Fruit fly (Drosophila melanogaster) whole organism, embryonic: ENCODE results near the gene RpS9.

Source experiments
- BEAF-32 ChIP-seq: fragments of 200-800 bp; sonication (Bioruptor generic); optimal IDR thresholded peaks from 3 replicates; lab custom pipeline; 2017; ENCODE audit warnings: missing biosample characterization, missing genetic modification characterization, mild to moderate bottlenecking, moderate library complexity, missing genetic modification reagents
- CG10209 ChIP-seq: fragments of 200-800 bp; sonication (Bioruptor generic); optimal IDR thresholded peaks from 3 replicates; lab custom pipeline; 2017; ENCODE audit warnings: missing biosample characterization, mild to moderate bottlenecking, missing genetic modification characterization, missing genetic modification reagents
- CG10366 ChIP-seq: fragments of 200-800 bp; sonication (Bioruptor generic); IDR thresholded peaks from 2 replicates; pipeline ENCODE4 v1.3.6; 2022; ENCODE audit warnings: missing biosample characterization, missing genetic modification characterization
- CG11085 ChIP-seq: fragments of 200-800 bp; sonication (Bioruptor generic); IDR thresholded peaks from 2 replicates; pipeline ENCODE4 v1.3.6; 2022; ENCODE audit warnings: missing biosample characterization, missing genetic modification characterization
- CG11696 ChIP-seq: fragments of 200-800 bp; sonication (Bioruptor generic); IDR thresholded peaks from 2 replicates; pipeline ENCODE4 v1.3.6; 2022; ENCODE audit warnings: missing biosample characterization, missing genetic modification characterization
- CG12391 ChIP-seq: fragments of 200-800 bp; sonication (Bioruptor generic); optimal IDR thresholded peaks from 3 replicates; lab custom pipeline; 2018; ENCODE audit warnings: missing biosample characterization, mild to moderate bottlenecking, missing genetic modification characterization, moderate library complexity
- CG12659 ChIP-seq: fragments of 200-800 bp; sonication (Bioruptor generic); optimal IDR thresholded peaks from 3 replicates; lab custom pipeline; 2017; ENCODE audit warnings: mild to moderate bottlenecking, missing biosample characterization, missing genetic modification reagents, missing genetic modification characterization
- CG12744 ChIP-seq: fragments of 200-800 bp; sonication (Bioruptor generic); optimal IDR thresholded peaks from 2 replicates; lab custom pipeline; 2016; ENCODE audit warnings: missing biosample characterization, missing genetic modification characterization
- CG14050 ChIP-seq: fragments of 200-800 bp; sonication (Bioruptor generic); IDR thresholded peaks from 3 replicates; pipeline ENCODE4 v1.3.6; 2022; ENCODE audit warnings: missing biosample characterization, missing genetic modification characterization
- CG15696 ChIP-seq: fragments of 200-800 bp; sonication (Bioruptor generic); optimal IDR thresholded peaks from 2 replicates; lab custom pipeline; 2019; ENCODE audit warnings: missing biosample characterization, mild to moderate bottlenecking, missing genetic modification characterization, moderate library complexity
- CG17361 ChIP-seq: fragments of 200-800 bp; sonication (Bioruptor generic); IDR thresholded peaks from 3 replicates; pipeline ENCODE4 v1.3.6; 2022; ENCODE audit warnings: missing biosample characterization, missing genetic modification characterization
- CG17385 ChIP-seq: fragments of 200-800 bp; sonication (Bioruptor generic); optimal IDR thresholded peaks from 3 replicates; lab custom pipeline; 2018; ENCODE audit warnings: missing biosample characterization, mild to moderate bottlenecking, missing genetic modification characterization
- CG2129 ChIP-seq: fragments of 200-800 bp; sonication (Bioruptor generic); IDR thresholded peaks from 2 replicates; pipeline ENCODE4 v1.3.6; 2022; ENCODE audit warnings: missing biosample characterization, missing genetic modification characterization; ENCODE audit not compliant: partially characterized antibody
- CG30403 ChIP-seq: fragments of 200-800 bp; sonication (Bioruptor generic); optimal IDR thresholded peaks from 3 replicates; lab custom pipeline; 2016; ENCODE audit warnings: missing biosample characterization, missing genetic modification characterization
- CG6689 ChIP-seq: fragments of 200-800 bp; sonication (Bioruptor generic); IDR thresholded peaks from 2 replicates; pipeline ENCODE4 v1.3.6; 2022; ENCODE audit warnings: missing biosample characterization, missing genetic modification characterization
- CG9215 ChIP-seq: fragments of 200-800 bp; sonication (Bioruptor generic); IDR thresholded peaks from 2 replicates; pipeline ENCODE4 v1.3.6; 2022; ENCODE audit warnings: missing biosample characterization, missing genetic modification characterization
- CG9817 ChIP-seq: fragments of 200-800 bp; sonication (Bioruptor generic); optimal IDR thresholded peaks from 2 replicates; lab custom pipeline; 2018; ENCODE audit warnings: missing biosample characterization, mild to moderate bottlenecking, missing genetic modification characterization, moderate library complexity
- CG9932 ChIP-seq: fragments of 200-800 bp; sonication (Bioruptor generic); IDR thresholded peaks from 2 replicates; pipeline ENCODE4 v1.3.6; 2022; ENCODE audit warnings: missing biosample characterization, missing genetic modification characterization
- Dip3 ChIP-seq: fragments of 200-800 bp; sonication (Bioruptor generic); optimal IDR thresholded peaks from 3 replicates; lab custom pipeline; 2016; ENCODE audit warnings: missing biosample characterization, missing genetic modification characterization
- Fer1 ChIP-seq: fragments of 200-800 bp; sonication (Bioruptor generic); optimal IDR thresholded peaks from 2 replicates; lab custom pipeline; 2017; ENCODE audit warnings: missing biosample characterization, mild to moderate bottlenecking, missing genetic modification characterization
- GATAe ChIP-seq: fragments of 200-800 bp; sonication (Bioruptor generic); conservative IDR thresholded peaks from 2 replicates; pipeline ENCODE4 v1.3.6; 2022; ENCODE audit warnings: missing biosample characterization, missing genetic modification characterization
- HLH3B ChIP-seq: fragments of 200-800 bp; sonication (Bioruptor generic); IDR thresholded peaks from 2 replicates; pipeline ENCODE4 v1.3.6; 2022; ENCODE audit warnings: missing biosample characterization, missing genetic modification characterization
- HmgZ ChIP-seq: fragments of 200-800 bp; sonication (Bioruptor generic); optimal IDR thresholded peaks from 2 replicates; lab custom pipeline; 2018; ENCODE audit warnings: missing biosample characterization, mild to moderate bottlenecking, missing genetic modification characterization
- Hmr ChIP-seq: fragments of 200-800 bp; sonication (Bioruptor generic); optimal IDR thresholded peaks from 3 replicates; lab custom pipeline; 2017; ENCODE audit warnings: mild to moderate bottlenecking, missing biosample characterization, missing genetic modification reagents, missing genetic modification characterization
- MESR4 ChIP-seq: fragments of 200-800 bp; sonication (Bioruptor generic); optimal IDR thresholded peaks from 2 replicates; lab custom pipeline; 2018; ENCODE audit warnings: missing biosample characterization, mild to moderate bottlenecking, missing genetic modification characterization, moderate library complexity
- Mad ChIP-seq: fragments of 200-800 bp; sonication (Bioruptor generic); optimal IDR thresholded peaks from 2 replicates; lab custom pipeline; 2016; ENCODE audit warnings: missing biosample characterization, missing genetic modification characterization
- Max ChIP-seq: fragments of 200-800 bp; sonication (Bioruptor generic); optimal IDR thresholded peaks from 2 replicates; lab custom pipeline; 2016; ENCODE audit warnings: missing biosample characterization, mild to moderate bottlenecking, missing genetic modification characterization
- Oli ChIP-seq: fragments of 200-800 bp; sonication (Bioruptor generic); optimal IDR thresholded peaks from 2 replicates; lab custom pipeline; 2018; ENCODE audit warnings: missing biosample characterization, mild to moderate bottlenecking, missing genetic modification characterization, moderate library complexity
- Rx ChIP-seq: fragments of 200-800 bp; sonication (Bioruptor generic); IDR thresholded peaks from 2 replicates; pipeline ENCODE4 v1.3.6; 2022; ENCODE audit warnings: missing biosample characterization, missing genetic modification characterization
- Xrp1 ChIP-seq: fragments of 200-800 bp; sonication (Bioruptor generic); IDR thresholded peaks from 2 replicates; pipeline ENCODE4 v1.3.6; 2022; ENCODE audit warnings: missing biosample characterization, missing genetic modification characterization
- bsh ChIP-seq, 2 experiments: fragments of 200-800 bp; sonication (Bioruptor generic); optimal IDR thresholded peaks; 2 replicates each; lab custom pipeline; 2017 to 2018; ENCODE audit warnings: mild to moderate bottlenecking in 2 of 2, missing biosample characterization in 2 of 2, missing genetic modification characterization in 2 of 2, moderate library complexity in 1 of 2
- chif ChIP-seq, 2 experiments: fragments of 200-800 bp; sonication (Bioruptor generic); optimal IDR thresholded peaks; 3 replicates each; lab custom pipeline; 2016; ENCODE audit warnings: missing biosample characterization in 2 of 2, missing genetic modification characterization in 2 of 2
- corto ChIP-seq: fragments of 200-800 bp; sonication (Bioruptor generic); optimal IDR thresholded peaks from 2 replicates; lab custom pipeline; 2016; ENCODE audit warnings: missing biosample characterization, mild to moderate bottlenecking, missing genetic modification characterization, moderate library complexity
- gem ChIP-seq: fragments of 200-800 bp; sonication (Bioruptor generic); optimal IDR thresholded peaks from 2 replicates; lab custom pipeline; 2019; ENCODE audit warnings: missing biosample characterization, mild to moderate bottlenecking, missing genetic modification characterization, moderate library complexity
- gfzf ChIP-seq: fragments of 200-800 bp; sonication (Bioruptor generic); optimal IDR thresholded peaks from 2 replicates; lab custom pipeline; 2016; ENCODE audit warnings: missing biosample characterization, mild to moderate bottlenecking, missing genetic modification characterization, moderate library complexity
- hb ChIP-seq: fragments of 200-800 bp; sonication (Bioruptor generic); IDR thresholded peaks from 3 replicates; pipeline ENCODE4 v1.3.6; 2022; ENCODE audit warnings: missing biosample characterization, missing genetic modification characterization; ENCODE audit not compliant: partially characterized antibody
- jing ChIP-seq: fragments of 200-800 bp; sonication (Bioruptor generic); optimal IDR thresholded peaks from 2 replicates; lab custom pipeline; 2018; ENCODE audit warnings: missing biosample characterization, mild to moderate bottlenecking, missing genetic modification characterization
- jumu ChIP-seq: fragments of 200-800 bp; sonication (Bioruptor generic); optimal IDR thresholded peaks from 3 replicates; lab custom pipeline; 2016; ENCODE audit warnings: missing biosample characterization, missing genetic modification characterization
- kay ChIP-seq: fragments of 200-800 bp; sonication (Bioruptor generic); optimal IDR thresholded peaks from 2 replicates; lab custom pipeline; 2016; ENCODE audit warnings: missing biosample characterization, missing genetic modification characterization
- kni ChIP-seq: fragments of 200-800 bp; sonication (Bioruptor generic); optimal IDR thresholded peaks from 3 replicates; lab custom pipeline; 2017; ENCODE audit warnings: mild to moderate bottlenecking, missing biosample characterization, missing genetic modification reagents, missing genetic modification characterization
- nau ChIP-seq: fragments of 200-800 bp; sonication (Bioruptor generic); optimal IDR thresholded peaks from 3 replicates; lab custom pipeline; 2017; ENCODE audit warnings: missing biosample characterization, mild to moderate bottlenecking, missing genetic modification characterization, missing genetic modification reagents
- nerfin-2 ChIP-seq: fragments of 200-800 bp; sonication (Bioruptor generic); IDR thresholded peaks from 2 replicates; pipeline ENCODE4 v1.3.6; 2022; ENCODE audit warnings: missing biosample characterization, missing genetic modification characterization; ENCODE audit not compliant: partially characterized antibody
- org-1 ChIP-seq: fragments of 200-800 bp; sonication (Bioruptor generic); optimal IDR thresholded peaks from 2 replicates; lab custom pipeline; 2017; ENCODE audit warnings: missing biosample characterization, missing genetic modification characterization
- prd ChIP-seq, 3 experiments: fragments of >200 bp in 2 of 3; fragments of 200-800 bp in 1 of 3; sonication (Bioruptor generic) in 1 of 3; optimal IDR thresholded peaks in 2 of 3; IDR thresholded peaks in 1 of 3; 2 replicates in 2 of 3; 3 replicates in 1 of 3; pipeline versions ENCODE4 v1.3.6 to Lab custom; 2017 to 2022; ENCODE audit warnings: missing biosample characterization in 1 of 3, missing genetic modification characterization in 1 of 3
- pum ChIP-seq: fragments of 200-800 bp; sonication (Bioruptor generic); optimal IDR thresholded peaks from 2 replicates; lab custom pipeline; 2016; ENCODE audit warnings: missing biosample characterization, missing genetic modification characterization
- sc ChIP-seq, 3 experiments: fragments of >200 bp in 2 of 3; fragments of 200-800 bp in 1 of 3; sonication (Bioruptor generic) in 1 of 3; optimal IDR thresholded peaks; 2 replicates in 2 of 3; 3 replicates in 1 of 3; lab custom pipeline; 2017; ENCODE audit warnings: mild to moderate bottlenecking in 1 of 3, missing biosample characterization in 1 of 3, missing genetic modification characterization in 1 of 3, missing genetic modification reagents in 1 of 3
- sqz ChIP-seq: fragments of 200-800 bp; sonication (Bioruptor generic); optimal IDR thresholded peaks from 3 replicates; lab custom pipeline; 2018; ENCODE audit warnings: missing biosample characterization, mild to moderate bottlenecking, missing genetic modification characterization
- tio ChIP-seq: fragments of 200-800 bp; sonication (Bioruptor generic); optimal IDR thresholded peaks from 2 replicates; lab custom pipeline; 2017; ENCODE audit warnings: missing biosample characterization, missing genetic modification characterization, inconsistent platforms
- unc-4 ChIP-seq: fragments of 200-800 bp; sonication (Bioruptor generic); IDR thresholded peaks from 2 replicates; pipeline ENCODE4 v1.3.6; 2022; ENCODE audit warnings: missing biosample characterization, missing genetic modification characterization; ENCODE audit not compliant: partially characterized antibody

RpS9 gene

dm6 chr3L:9508653-9509036 lies 2.7 kb downstream of the RpS9 start (continued):
- TF ChIP-seq sc (optimal IDR thresholded peaks at IDR 0.05; lab: Kevin White, UChicago) (no peak), sc (GFP tag; optimal IDR thresholded peaks at IDR 0.05; lab: Kevin White, UChicago) (peak; percentile 32), nau (GFP tag; lab: Kevin White, UChicago) (no peak), Rx (GFP tag; lab: Robert Waterston, UW) (0 out of 2 replicates have a peak, but pooled peaks have one; percentile 14), CG17385 (GFP tag; lab: Kevin White, UChicago) (peak; percentile 50), CG9817 (tag; lab: Kevin White, UChicago) (peak; percentile 43), BEAF-32 (GFP tag; lab: Kevin White, UChicago) (no peak), gem (peak; percentile 89), chif (GFP tag; optimal IDR thresholded peaks at IDR 0.05; lab: Kevin White, UChicago) (no peak), unc-4 (GFP tag; lab: Robert Waterston, UW) (no peak), sqz (GFP tag; lab: Kevin White, UChicago) (peak; percentile 59), kni (GFP tag; lab: Kevin White, UChicago) (no peak), bsh (GFP tag; optimal IDR thresholded peaks at IDR 0.05; lab: Kevin White, UChicago) (peak in 1 of 2 experiments; percentile 75), pum (GFP tag; lab: Kevin White, UChicago) (no peak), CG14050 (GFP tag; lab: Robert Waterston, UW) (no peak), org-1 (peak; percentile 24), HmgZ (no peak), HLH3B (GFP tag; lab: Robert Waterston, UW) (peak; percentile 65), CG12744 (GFP tag; lab: Kevin White, UChicago) (no peak), tio (GFP tag; lab: Kevin White, UChicago) (no peak), kay (GFP tag; lab: Kevin White, UChicago) (no peak), CG17361 (GFP tag; lab: Robert Waterston, UW) (peak; percentile 74), hb (GFP tag; lab: Robert Waterston, UW) (no peak), prd (optimal IDR thresholded peaks at IDR 0.05; lab: Kevin White, UChicago) (no peak), prd (GFP tag; IDR thresholded peaks at IDR 0.05; lab: Robert Waterston, UW) (peak; percentile 53; the same call in 1 of the 3 replicates), Hmr (peak; percentile 67), gfzf (GFP tag; lab: Kevin White, UChicago) (no peak), CG15696 (tag; lab: Kevin White, UChicago) (peak; percentile 15), CG12391 (tag; lab: Kevin White, UChicago) (peak; percentile 77), CG9932 (GFP tag; lab: Robert Waterston, UW) (0 out of 2 replicates have a peak, but pooled peaks have one; percentile 10), CG12659 (no peak), Mad (GFP tag; lab: Kevin White, UChicago) (no peak), nerfin-2 (GFP tag; lab: Robert Waterston, UW) (no peak), CG10209 (GFP tag; lab: Kevin White, UChicago) (peak; percentile 49), Dip3 (no peak), CG2129 (GFP tag; lab: Robert Waterston, UW) (no peak), Max (GFP tag; lab: Kevin White, UChicago) (no peak), CG6689 (GFP tag; lab: Robert Waterston, UW) (peak; percentile 51), Xrp1 (GFP tag; lab: Robert Waterston, UW) (peak; percentile 81), CG10366 (GFP tag; lab: Robert Waterston, UW) (peak; percentile 31; the same call in 1 of the 2 replicates), CG11085 (no peak), Fer1 (GFP tag; lab: Kevin White, UChicago) (peak; percentile 34), MESR4 (GFP tag; lab: Kevin White, UChicago) (no peak), CG11696 (GFP tag; lab: Robert Waterston, UW) (no peak), jing (GFP tag; lab: Kevin White, UChicago) (no peak), Oli (tag; lab: Kevin White, UChicago) (peak; percentile 60), CG9215 (GFP tag; lab: Robert Waterston, UW) (no peak), jumu (GFP tag; lab: Kevin White, UChicago) (no peak), GATAe (GFP tag; lab: Robert Waterston, UW) (no peak), corto (no peak), CG30403 (GFP tag; lab: Kevin White, UChicago) (peak; percentile 22)
